Worm (Caenorhabditis elegans): ENCODE data around the gene ins-12.

ce11 chrII:5557134-5557533, 2.7 kb downstream of the ins-12 start:
- TF ChIP-seq skn-1 (tag; optimal IDR thresholded peaks at IDR 0.05) (no peak), nhr-11 (tag; optimal IDR thresholded peaks at IDR 0.05) (no peak), snpc-4 (tag; optimal IDR thresholded peaks at IDR 0.05) (no peak), mdl-1 (tag; optimal IDR thresholded peaks at IDR 0.05) (no peak), unc-39 (tag; optimal IDR thresholded peaks at IDR 0.05) (no peak), lsy-2 (tag; optimal IDR thresholded peaks at IDR 0.05) (no peak), nhr-23 (tag; optimal IDR thresholded peaks at IDR 0.05) (no peak), ama-1 (optimal IDR thresholded peaks at IDR 0.05) (no peak), fos-1 (tag; optimal IDR thresholded peaks at IDR 0.05) (no peak), elt-3 (tag; optimal IDR thresholded peaks at IDR 0.05) (no peak)

All from whole organism, L2 larva.